Fruit fly (Drosophila melanogaster): Measurements from ENCODE around the gene UGP.

DNA sequence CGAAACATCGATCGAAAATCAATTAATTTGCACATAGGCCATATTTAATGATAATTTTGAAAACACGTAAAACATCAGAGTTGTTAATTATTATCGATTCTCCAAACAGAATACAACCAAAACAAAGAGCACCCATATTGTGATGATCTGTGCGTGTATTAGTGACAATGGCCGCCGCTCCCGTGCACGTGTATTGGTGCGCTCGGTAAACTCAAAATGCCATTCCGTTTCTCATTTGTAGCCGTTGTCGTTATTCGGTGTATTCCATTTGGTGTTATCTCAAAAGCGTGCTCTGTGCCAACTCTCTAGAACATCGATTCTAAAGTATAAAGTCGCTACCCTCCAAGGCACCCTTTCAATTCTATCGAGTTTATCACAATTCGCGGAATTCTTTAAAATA lies 17.9 kb downstream of the UGP start:
- TF ChIP-seq ttk (optimal IDR thresholded peaks at IDR 0.05) (no peak), h (optimal IDR thresholded peaks at IDR 0.05) (no peak), psq (optimal IDR thresholded peaks at IDR 0.05) (no peak)

Data from Kc167 (cell line).